ENCODE assay signal across 4 worm cellular contexts in the genomic region with DNA sequence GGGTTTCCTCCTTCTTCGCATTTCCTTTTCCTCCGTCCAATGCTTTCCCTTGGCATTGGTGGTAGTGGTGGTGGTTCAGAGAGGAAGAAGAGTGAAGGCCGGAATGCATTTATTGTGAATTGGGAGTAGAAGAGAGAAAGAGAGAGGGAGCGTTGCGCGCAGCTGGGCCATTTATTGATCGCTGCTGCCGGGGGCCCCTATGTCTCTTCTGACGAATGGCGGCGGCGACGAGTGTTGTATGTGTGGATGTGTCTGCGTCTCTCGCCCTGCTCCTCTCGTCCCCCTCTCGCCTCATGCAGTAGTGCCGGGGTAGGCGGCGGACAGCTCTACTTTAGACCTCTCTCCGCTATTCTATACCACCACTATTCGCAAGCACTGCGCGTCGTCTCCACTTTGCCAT.
TF ChIP-seq lines count a peak whose summit lies in the region.

A gene (plus strand): TSS at position 301 of the 400 bp plus-strand sequence.

TF ChIP-seq in whole organism, L2 larva, 48 proteins besides CTCF, POLR2A, EP300 and RAD21 (continues in another document):
- TF ChIP-seq lin-39 (tag; optimal IDR thresholded peaks at IDR 0.05; lab: Kevin White, UChicago) (peak; percentile 73), nhr-25 (tag; optimal IDR thresholded peaks at IDR 0.05; lab: Kevin White, UChicago) (no peak), peb-1 (tag; optimal IDR thresholded peaks at IDR 0.05; lab: Kevin White, UChicago) (peak; percentile 86), mdl-1 (tag; optimal IDR thresholded peaks at IDR 0.05; lab: Kevin White, UChicago) (peak; percentile 63 to 79), F13H6.1 (tag; optimal IDR thresholded peaks at IDR 0.05; lab: Kevin White, UChicago) (peak; percentile 93), snpc-4 (tag; optimal IDR thresholded peaks at IDR 0.05; lab: Kevin White, UChicago) (peak; percentile 76), sma-3 (GFP tag; optimal IDR thresholded peaks at IDR 0.05; lab: Kevin White, UChicago) (peak; percentile 65), nhr-6 (tag; optimal IDR thresholded peaks at IDR 0.05; lab: Kevin White, UChicago) (peak; percentile 34), lin-13 (GFP tag; optimal IDR thresholded peaks at IDR 0.05; lab: Kevin White, UChicago) (peak; percentile 52), ama-1 (optimal IDR thresholded peaks at IDR 0.05; lab: Kevin White, UChicago) (no peak), sem-4 (tag; optimal IDR thresholded peaks at IDR 0.05; lab: Kevin White, UChicago) (peak; percentile 70), unc-39 (tag; optimal IDR thresholded peaks at IDR 0.05; lab: Kevin White, UChicago) (peak; percentile 50), lsy-2 (tag; optimal IDR thresholded peaks at IDR 0.05; lab: Kevin White, UChicago) (peak; percentile 49 to 70), ztf-1 (GFP tag; conservative IDR thresholded peaks at IDR 0.05; lab: Robert Waterston, UW) (no peak), nhr-10 (tag; optimal IDR thresholded peaks at IDR 0.05; lab: Kevin White, UChicago) (no peak), aly-2 (tag; optimal IDR thresholded peaks at IDR 0.05; lab: Kevin White, UChicago) (no peak), ceh-82 (tag; optimal IDR thresholded peaks at IDR 0.05; lab: Kevin White, UChicago) (peak; percentile 6), fos-1 (tag; optimal IDR thresholded peaks at IDR 0.05; lab: Kevin White, UChicago) (peak; percentile 37), C34F6.9 (tag; optimal IDR thresholded peaks at IDR 0.05; lab: Kevin White, UChicago) (peak; percentile 69), unc-62 (GFP tag; optimal IDR thresholded peaks at IDR 0.05; lab: Kevin White, UChicago) (peak; percentile 55), crh-2 (tag; optimal IDR thresholded peaks at IDR 0.05; lab: Kevin White, UChicago) (peak; percentile 84), ztf-4 (tag; optimal IDR thresholded peaks at IDR 0.05; lab: Kevin White, UChicago) (peak; percentile 38)

TF ChIP-seq in whole organism, L4 larva, 104 proteins besides CTCF, POLR2A, EP300 and RAD21 (continues in another document):
- TF ChIP-seq ZK546.5 (tag; optimal IDR thresholded peaks at IDR 0.05; lab: Kevin White, UChicago) = no peak
- no peak for TF ChIP-seq lim-7 (GFP tag; IDR thresholded peaks at IDR 0.05; lab: Robert Waterston, UW)
- TF ChIP-seq lir-3 (tag; optimal IDR thresholded peaks at IDR 0.05; lab: Kevin White, UChicago) = peak; percentile 24
- peak; percentile 63 for TF ChIP-seq nhr-6 (tag; optimal IDR thresholded peaks at IDR 0.05; lab: Kevin White, UChicago)
- TF ChIP-seq set-16 (GFP tag; IDR thresholded peaks at IDR 0.05; lab: Robert Waterston, UW) = peak; percentile 96
- peak in 1 of 2 experiments; percentile 20 for TF ChIP-seq daf-16 (GFP tag; optimal IDR thresholded peaks at IDR 0.05; lab: Kevin White, UChicago)
- TF ChIP-seq daf-16 (tag; optimal IDR thresholded peaks at IDR 0.05; lab: Kevin White, UChicago) = peak; percentile 35
- peak; percentile 75 for TF ChIP-seq arid-1 (GFP tag; conservative IDR thresholded peaks at IDR 0.05; lab: Robert Waterston, UW)
- peak; percentile 43 for TF ChIP-seq nhr-11 (tag; optimal IDR thresholded peaks at IDR 0.05; lab: Kevin White, UChicago)
- TF ChIP-seq zfp-3 (GFP tag; conservative IDR thresholded peaks at IDR 0.05; lab: Robert Waterston, UW) = 0 out of 2 replicates have a peak, but pooled peaks have one; percentile 9
- TF ChIP-seq aha-1 (tag; lab: Kevin White, UChicago) = peak; percentile 96
- TF ChIP-seq gei-8 (GFP tag; optimal IDR thresholded peaks at IDR 0.05; lab: Kevin White, UChicago) = peak; percentile 27
- TF ChIP-seq mep-1 (tag; optimal IDR thresholded peaks at IDR 0.05; lab: Kevin White, UChicago) = peak; percentile 87
- peak; percentile 75 for TF ChIP-seq madf-9 (GFP tag; conservative IDR thresholded peaks at IDR 0.05; lab: Robert Waterston, UW)
- TF ChIP-seq nhr-41 (GFP tag; IDR thresholded peaks at IDR 0.05; lab: Robert Waterston, UW) = no peak
- peak; percentile 83 for TF ChIP-seq mes-2 (tag; optimal IDR thresholded peaks at IDR 0.05; lab: Kevin White, UChicago; ENCODE audit: poor library complexity, severe bottlenecking)
- TF ChIP-seq ZK337.2 (GFP tag; IDR thresholded peaks at IDR 0.05; lab: Robert Waterston, UW) = no peak
- no peak for TF ChIP-seq ztf-7 (tag; optimal IDR thresholded peaks at IDR 0.05; lab: Kevin White, UChicago)
- peak; percentile 40 for TF ChIP-seq nhr-102 (tag; optimal IDR thresholded peaks at IDR 0.05; lab: Kevin White, UChicago)
- TF ChIP-seq F44E2.7 (GFP tag; IDR thresholded peaks at IDR 0.05; lab: Robert Waterston, UW) = no peak
- no peak for TF ChIP-seq jun-1 (tag; optimal IDR thresholded peaks at IDR 0.05; lab: Kevin White, UChicago)
- TF ChIP-seq egl-43 (GFP tag; IDR thresholded peaks at IDR 0.05; lab: Robert Waterston, UW) = peak; percentile 93
- TF ChIP-seq dmd-9 (GFP tag; IDR thresholded peaks at IDR 0.05; lab: Robert Waterston, UW) = no peak

TF ChIP-seq in whole organism, late embryonic, 69 proteins besides CTCF, POLR2A, EP300 and RAD21 (continues in another document):
- peak; percentile 35 for TF ChIP-seq fkh-6 (tag; optimal IDR thresholded peaks at IDR 0.05; lab: Kevin White, UChicago)
- TF ChIP-seq ceh-48 (tag; optimal IDR thresholded peaks at IDR 0.05; lab: Kevin White, UChicago) = peak; percentile 97
- TF ChIP-seq ztf-16 (tag; optimal IDR thresholded peaks at IDR 0.05; lab: Kevin White, UChicago) = no peak
- peak; percentile 96 for TF ChIP-seq nfya-1 (tag; optimal IDR thresholded peaks at IDR 0.05; lab: Kevin White, UChicago)
- TF ChIP-seq pag-3 (tag; optimal IDR thresholded peaks at IDR 0.05; lab: Kevin White, UChicago; ENCODE audit: borderline replicate concordance) = peak; percentile 39
- TF ChIP-seq ceh-34 (tag; optimal IDR thresholded peaks at IDR 0.05; lab: Kevin White, UChicago) = peak; percentile 88
- TF ChIP-seq T23F11.4 (GFP tag; optimal IDR thresholded peaks at IDR 0.05; lab: Kevin White, UChicago) = peak; percentile 74
- no peak for TF ChIP-seq ceh-30 (tag; optimal IDR thresholded peaks at IDR 0.05; lab: Kevin White, UChicago)
- peak; percentile 14 for TF ChIP-seq tbx-7 (tag; optimal IDR thresholded peaks at IDR 0.05; lab: Kevin White, UChicago)
- peak; percentile 50 for TF ChIP-seq nhr-232 (tag; optimal IDR thresholded peaks at IDR 0.05; lab: Kevin White, UChicago)
- no peak for TF ChIP-seq pha-4 (tag; optimal IDR thresholded peaks at IDR 0.05; lab: Kevin White, UChicago)
- TF ChIP-seq che-1 (tag; optimal IDR thresholded peaks at IDR 0.05; lab: Kevin White, UChicago) = peak; percentile 3
- TF ChIP-seq Y22D7AL.16 (tag; optimal IDR thresholded peaks at IDR 0.05; lab: Kevin White, UChicago) = no peak
- TF ChIP-seq unc-42 (tag; optimal IDR thresholded peaks at IDR 0.05; lab: Kevin White, UChicago) = peak; percentile 97
- TF ChIP-seq ceh-18 (tag; optimal IDR thresholded peaks at IDR 0.05; lab: Kevin White, UChicago) = peak; percentile 91
- peak; percentile 24 for TF ChIP-seq ceh-19 (GFP tag; optimal IDR thresholded peaks at IDR 0.05; lab: Kevin White, UChicago)
- peak; percentile 62 for TF ChIP-seq F13H6.1 (tag; optimal IDR thresholded peaks at IDR 0.05; lab: Kevin White, UChicago)
- TF ChIP-seq zip-5 (tag; optimal IDR thresholded peaks at IDR 0.05; lab: Kevin White, UChicago) = no peak
- no peak for TF ChIP-seq mec-3 (tag; optimal IDR thresholded peaks at IDR 0.05; lab: Kevin White, UChicago; ENCODE audit: borderline replicate concordance)
- peak; percentile 20 for TF ChIP-seq unc-86 (tag; optimal IDR thresholded peaks at IDR 0.05; lab: Kevin White, UChicago)
- peak; percentile 92 for TF ChIP-seq tbx-2 (tag; optimal IDR thresholded peaks at IDR 0.05; lab: Kevin White, UChicago)
- TF ChIP-seq hlh-6 (tag; optimal IDR thresholded peaks at IDR 0.05; lab: Kevin White, UChicago) = peak; percentile 29
- no peak for TF ChIP-seq lin-11 (tag; optimal IDR thresholded peaks at IDR 0.05; lab: Kevin White, UChicago)
- peak; percentile 93 for TF ChIP-seq ref-2 (tag; optimal IDR thresholded peaks at IDR 0.05; lab: Kevin White, UChicago)

TF ChIP-seq in whole organism, mixed stage, embryonic, 35 proteins besides CTCF, POLR2A, EP300 and RAD21:
- TF ChIP-seq pha-4 (tag; optimal IDR thresholded peaks at IDR 0.05; lab: Kevin White, UChicago) (peak; percentile 85), nhr-76 (tag; optimal IDR thresholded peaks at IDR 0.05; lab: Kevin White, UChicago) (no peak), mls-2 (tag; optimal IDR thresholded peaks at IDR 0.05; lab: Kevin White, UChicago) (peak; percentile 93), ztf-11 (tag; optimal IDR thresholded peaks at IDR 0.05; lab: Kevin White, UChicago) (peak; percentile 74), unc-39 (tag; optimal IDR thresholded peaks at IDR 0.05; lab: Kevin White, UChicago) (peak; percentile 34), cnd-1 (tag; optimal IDR thresholded peaks at IDR 0.05; lab: Kevin White, UChicago) (peak; percentile 77), ceh-43 (GFP tag; optimal IDR thresholded peaks at IDR 0.05; lab: Kevin White, UChicago) (peak; percentile 20), lsy-2 (tag; optimal IDR thresholded peaks at IDR 0.05; lab: Kevin White, UChicago) (peak; percentile 47), sptf-1 (tag; optimal IDR thresholded peaks at IDR 0.05; lab: Kevin White, UChicago) (peak; percentile 81), ces-1 (GFP tag; optimal IDR thresholded peaks at IDR 0.05; lab: Kevin White, UChicago) (peak; percentile 97), unc-62 (GFP tag; optimal IDR thresholded peaks at IDR 0.05; lab: Kevin White, UChicago) (peak; percentile 95), hlh-1 (tag; optimal IDR thresholded peaks at IDR 0.05; lab: Kevin White, UChicago) (peak; percentile 3), sem-2 (GFP tag; optimal IDR thresholded peaks at IDR 0.05; lab: Kevin White, UChicago) (no peak), mep-1 (tag; optimal IDR thresholded peaks at IDR 0.05; lab: Kevin White, UChicago) (peak; percentile 72), unc-120 (tag; optimal IDR thresholded peaks at IDR 0.05; lab: Kevin White, UChicago; ENCODE audit: poor library complexity, severe bottlenecking) (peak; percentile 89), M03D4.4 (tag; optimal IDR thresholded peaks at IDR 0.05; lab: Kevin White, UChicago) (peak; percentile 63), elt-1 (tag; optimal IDR thresholded peaks at IDR 0.05; lab: Kevin White, UChicago; ENCODE audit: borderline replicate concordance, insufficient read depth) (peak; percentile 2), blmp-1 (tag; optimal IDR thresholded peaks at IDR 0.05; lab: Kevin White, UChicago) (peak; percentile 33), nhr-28 (tag; optimal IDR thresholded peaks at IDR 0.05; lab: Kevin White, UChicago) (no peak), ceh-83 (GFP tag; optimal IDR thresholded peaks at IDR 0.05; lab: Kevin White, UChicago) (no peak), lin-32 (GFP tag; optimal IDR thresholded peaks at IDR 0.05; lab: Kevin White, UChicago) (peak; percentile 47), flh-1 (GFP tag; optimal IDR thresholded peaks at IDR 0.05; lab: Kevin White, UChicago) (no peak), ham-2 (GFP tag; optimal IDR thresholded peaks at IDR 0.05; lab: Kevin White, UChicago) (peak; percentile 82), drap-1 (GFP tag; optimal IDR thresholded peaks at IDR 0.05; lab: Kevin White, UChicago) (peak; percentile 65)
